Fruit fly (Drosophila melanogaster): ENCODE data around the gene Hexo1.

- TF ChIP-seq CG8478 (optimal IDR thresholded peaks at IDR 0.05) (no peak), CTCF (optimal IDR thresholded peaks at IDR 0.05) (no peak)
Measured at dm6 chr3L:4304244-4304959, 16.0 kb downstream of the Hexo1 start.
